Worm (Caenorhabditis elegans) whole organism, L4 larva: ENCODE data around the gene bre-1.

Experiments
- F10B5.3 ChIP-seq: sonication (generic microtip); optimal IDR thresholded peaks from 2 replicates; lab custom pipeline; 2016; ENCODE audit warnings: mild to moderate bottlenecking, missing genetic modification characterization, missing compliant biosample characterization
- F26F4.8 ChIP-seq: fragments of 200-800 bp; sonication (Bioruptor generic); conservative IDR thresholded peaks from 2 replicates; pipeline ENCODE4 v1.3.6; 2022; ENCODE audit warnings: missing genetic modification characterization, missing compliant biosample characterization
- F44E2.7 ChIP-seq: fragments of 200-800 bp; sonication (Bioruptor generic); IDR thresholded peaks from 2 replicates; pipeline ENCODE4 v2.1.2; 2022; ENCODE audit warnings: missing genetic modification characterization, missing compliant biosample characterization
- F49E8.2 ChIP-seq: sonication (generic microtip); optimal IDR thresholded peaks from 2 replicates; lab custom pipeline; 2016; ENCODE audit warnings: missing compliant biosample characterization, mild to moderate bottlenecking, missing genetic modification characterization, borderline replicate concordance
- R02D3.7 ChIP-seq: fragments of 150-350 bp; sonication (generic microtip); optimal IDR thresholded peaks from 3 replicates; lab custom pipeline; 2014; ENCODE audit warnings: missing biosample characterization, missing genetic modification characterization
- Y105C5A.15 ChIP-seq: fragments of 200-800 bp; sonication (Bioruptor generic); IDR thresholded peaks from 2 replicates; pipeline ENCODE4 v1.3.6; 2022; ENCODE audit warnings: missing genetic modification characterization, missing compliant biosample characterization
- Y48G9A.11 ChIP-seq: fragments of 200-800 bp; sonication (Bioruptor generic); IDR thresholded peaks from 2 replicates; pipeline ENCODE4 v1.3.6; 2022; ENCODE audit warnings: missing genetic modification reagents, missing genetic modification characterization, missing compliant biosample characterization
- Y5F2A.4 ChIP-seq: fragments of 200-800 bp; sonication (Bioruptor generic); optimal IDR thresholded peaks from 2 replicates; lab custom pipeline; 2018; ENCODE audit warnings: mild to moderate bottlenecking, missing genetic modification characterization, missing compliant biosample characterization
- ZK546.5 ChIP-seq, 2 experiments: sonication (generic microtip); optimal IDR thresholded peaks; 2 replicates each; lab custom pipeline; 2017; ENCODE audit warnings: missing biosample characterization in 2 of 2, missing genetic modification characterization in 2 of 2
- aha-1 ChIP-seq: fragments of 150-350 bp; peaks from one replicate; lab custom pipeline; 2014; ENCODE audit warnings: missing biosample characterization, missing genetic modification characterization
- ceh-28 ChIP-seq: fragments of 150-350 bp; optimal IDR thresholded peaks from 2 replicates; lab custom pipeline; 2014; ENCODE audit warnings: missing biosample characterization, missing genetic modification reagents, missing genetic modification characterization
- ceh-32 ChIP-seq: sonication (generic microtip); optimal IDR thresholded peaks from 2 replicates; lab custom pipeline; 2016; ENCODE audit warnings: mild to moderate bottlenecking, missing genetic modification characterization, missing compliant biosample characterization; ENCODE audit not compliant: poor library complexity
- ceh-44 ChIP-seq: fragments of 200-800 bp; sonication (Bioruptor generic); IDR thresholded peaks from 2 replicates; pipeline ENCODE4 v1.3.6; 2022; ENCODE audit warnings: missing genetic modification reagents, missing genetic modification characterization, missing compliant biosample characterization
- ceh-62 ChIP-seq: sonication (generic microtip); optimal IDR thresholded peaks from 2 replicates; lab custom pipeline; 2017; ENCODE audit warnings: missing biosample characterization, missing genetic modification characterization
- ceh-82 ChIP-seq: sonication (generic microtip); optimal IDR thresholded peaks from 2 replicates; lab custom pipeline; 2017; ENCODE audit warnings: missing biosample characterization, missing genetic modification characterization
- daf-12 ChIP-seq: fragments of 150-350 bp; optimal IDR thresholded peaks from 2 replicates; lab custom pipeline; 2014; ENCODE audit warnings: missing biosample characterization, missing genetic modification reagents, missing genetic modification characterization
- dmd-9 ChIP-seq: fragments of 200-800 bp; sonication (Bioruptor generic); IDR thresholded peaks from 2 replicates; pipeline ENCODE4 v1.3.6; 2022; ENCODE audit warnings: missing genetic modification reagents, missing genetic modification characterization, missing compliant biosample characterization
- dpl-1 ChIP-seq: fragments of 150-350 bp; optimal IDR thresholded peaks from 2 replicates; lab custom pipeline; 2014; ENCODE audit warnings: missing biosample characterization, missing genetic modification reagents, missing genetic modification characterization
- duxl-1 ChIP-seq: sonication (generic microtip); optimal IDR thresholded peaks from 2 replicates; lab custom pipeline; 2016; ENCODE audit warnings: mild to moderate bottlenecking, missing genetic modification characterization, moderate library complexity, missing compliant biosample characterization; ENCODE audit not compliant: poor library complexity
- dve-1 ChIP-seq: sonication (generic microtip); optimal IDR thresholded peaks from 2 replicates; lab custom pipeline; 2017; ENCODE audit warnings: antibody characterized with exemption, mild to moderate bottlenecking, missing genetic modification characterization, missing compliant biosample characterization; ENCODE audit not compliant: insufficient read depth
- gei-8 ChIP-seq: fragments of 200-800 bp; sonication (Bioruptor generic); optimal IDR thresholded peaks from 2 replicates; lab custom pipeline; 2018; ENCODE audit warnings: mild to moderate bottlenecking, missing genetic modification characterization, missing compliant biosample characterization
- hlh-30 ChIP-seq: sonication (generic microtip); optimal IDR thresholded peaks from 2 replicates; lab custom pipeline; 2017; ENCODE audit warnings: antibody characterized with exemption, mild to moderate bottlenecking, missing genetic modification characterization, missing compliant biosample characterization; ENCODE audit not compliant: insufficient read depth
- lin-13 ChIP-seq: fragments of 150-350 bp; optimal IDR thresholded peaks from 2 replicates; lab custom pipeline; 2014; ENCODE audit warnings: missing biosample characterization, missing genetic modification reagents, missing genetic modification characterization
- lin-29 ChIP-seq: fragments of 200-800 bp; sonication (Bioruptor generic); IDR thresholded peaks from 2 replicates; pipeline ENCODE4 v1.3.6; 2022; ENCODE audit warnings: missing genetic modification reagents, missing genetic modification characterization, missing compliant biosample characterization
- lin-38 ChIP-seq: fragments of 200-800 bp; sonication (Bioruptor generic); IDR thresholded peaks from 2 replicates; pipeline ENCODE4 v1.3.6; 2022; ENCODE audit warnings: missing genetic modification reagents, missing genetic modification characterization, missing compliant biosample characterization
- lsy-2 ChIP-seq, 2 experiments: fragments of 150-350 bp in 1 of 2; sonication (generic microtip) in 1 of 2; optimal IDR thresholded peaks; 2 replicates each; lab custom pipeline; 2014 to 2017; ENCODE audit warnings: missing biosample characterization in 2 of 2, missing genetic modification characterization in 2 of 2
- madf-5 ChIP-seq, 2 experiments: fragments of 200-800 bp; sonication (Bioruptor generic); IDR thresholded peaks; 2 replicates each; pipeline ENCODE4 v1.3.6; 2022; ENCODE audit warnings: missing compliant biosample characterization in 2 of 2, missing genetic modification characterization in 2 of 2
- mdt-29 ChIP-seq: fragments of 200-800 bp; sonication (Bioruptor generic); IDR thresholded peaks from 2 replicates; pipeline ENCODE4 v1.3.6; 2022; ENCODE audit warnings: missing genetic modification reagents, missing genetic modification characterization, missing compliant biosample characterization
- mxl-2 ChIP-seq: fragments of 200-800 bp; sonication (Bioruptor generic); conservative IDR thresholded peaks from 2 replicates; pipeline ENCODE4 v1.3.6; 2022; ENCODE audit warnings: missing genetic modification reagents, missing genetic modification characterization, missing compliant biosample characterization
- mxl-3 ChIP-seq: fragments of 200-800 bp; sonication (Bioruptor generic); optimal IDR thresholded peaks from 2 replicates; lab custom pipeline; 2018; ENCODE audit warnings: mild to moderate bottlenecking, missing genetic modification characterization, missing compliant biosample characterization
- nhr-42 ChIP-seq: fragments of 200-800 bp; sonication (Bioruptor generic); IDR thresholded peaks from 2 replicates; pipeline ENCODE4 v1.3.6; 2022; ENCODE audit warnings: missing genetic modification characterization, missing compliant biosample characterization
- nhr-6 ChIP-seq: fragments of 150-350 bp; optimal IDR thresholded peaks from 2 replicates; lab custom pipeline; 2014; ENCODE audit warnings: missing biosample characterization, missing genetic modification characterization
- nhr-76 ChIP-seq: fragments of 150-350 bp; optimal IDR thresholded peaks from 2 replicates; lab custom pipeline; 2014; ENCODE audit warnings: missing biosample characterization, missing genetic modification characterization
- nhr-77 ChIP-seq: fragments of 150-350 bp; optimal IDR thresholded peaks from 2 replicates; lab custom pipeline; 2014; ENCODE audit warnings: missing biosample characterization, missing genetic modification characterization
- php-3 ChIP-seq: fragments of 200-800 bp; sonication (Bioruptor generic); IDR thresholded peaks from 2 replicates; pipeline ENCODE4 v1.3.6; 2022; ENCODE audit warnings: missing genetic modification reagents, missing genetic modification characterization, missing compliant biosample characterization
- pqm-1 ChIP-seq: sonication (generic microtip); optimal IDR thresholded peaks from 2 replicates; lab custom pipeline; 2017; ENCODE audit warnings: missing biosample characterization, missing genetic modification characterization
- set-16 ChIP-seq: fragments of 200-800 bp; sonication (Bioruptor generic); IDR thresholded peaks from 2 replicates; pipeline ENCODE4 v1.3.6; 2022; ENCODE audit warnings: missing genetic modification reagents, missing genetic modification characterization, missing compliant biosample characterization
- snpc-1.2 ChIP-seq: fragments of 200-800 bp; sonication (Bioruptor generic); IDR thresholded peaks from 2 replicates; pipeline ENCODE4 v1.3.6; 2022; ENCODE audit warnings: missing genetic modification reagents, missing genetic modification characterization, missing compliant biosample characterization
- snpc-4 ChIP-seq: fragments of 150-350 bp; optimal IDR thresholded peaks from 2 replicates; lab custom pipeline; 2014; ENCODE audit warnings: missing biosample characterization, missing genetic modification characterization
- tag-97 ChIP-seq: fragments of 200-800 bp; sonication (Bioruptor generic); IDR thresholded peaks from 2 replicates; pipeline ENCODE4 v1.3.6; 2022; ENCODE audit warnings: missing genetic modification characterization, missing compliant biosample characterization
- unc-39 ChIP-seq: sonication (generic microtip); optimal IDR thresholded peaks from 2 replicates; lab custom pipeline; 2017; ENCODE audit warnings: missing biosample characterization, missing genetic modification characterization
- unc-62 ChIP-seq, 3 experiments: fragments of 150-350 bp in 1 of 3; sonication (generic microtip); optimal IDR thresholded peaks in 2 of 3; peaks in 1 of 3; 1 replicate in 1 of 3; 2 replicates in 2 of 3; lab custom pipeline; 2014 to 2017; ENCODE audit warnings: missing biosample characterization in 3 of 3, missing genetic modification characterization in 3 of 3, missing genetic modification reagents in 3 of 3, missing genotype in 1 of 3
- vab-7 ChIP-seq: fragments of 200-800 bp; sonication (Bioruptor generic); IDR thresholded peaks from 2 replicates; pipeline ENCODE4 v1.3.6; 2022; ENCODE audit warnings: missing genetic modification reagents, missing genetic modification characterization, missing compliant biosample characterization
- zag-1 ChIP-seq: fragments of 150-350 bp; optimal IDR thresholded peaks from 2 replicates; lab custom pipeline; 2014; ENCODE audit warnings: missing biosample characterization, missing genetic modification characterization
- zfp-3 ChIP-seq: fragments of 200-800 bp; sonication (Bioruptor generic); conservative IDR thresholded peaks from 2 replicates; pipeline ENCODE4 v1.3.6; 2022; ENCODE audit warnings: missing genetic modification reagents, missing genetic modification characterization, missing compliant biosample characterization
- zip-11 ChIP-seq: fragments of 200-800 bp; sonication (Bioruptor generic); IDR thresholded peaks from 2 replicates; pipeline ENCODE4 v1.3.6; 2022; ENCODE audit warnings: missing genetic modification characterization, missing compliant biosample characterization
- ztf-11 ChIP-seq: fragments of 150-350 bp; optimal IDR thresholded peaks from 2 replicates; lab custom pipeline; 2014; ENCODE audit warnings: missing biosample characterization, missing genetic modification characterization
- ztf-7 ChIP-seq: fragments of 150-350 bp; optimal IDR thresholded peaks from 2 replicates; lab custom pipeline; 2014; ENCODE audit warnings: missing biosample characterization, missing genetic modification characterization

bre-1 gene

ce11 chrIV:8967990-8968389 lies 19.1 kb upstream of the bre-1 start, which contains the start of gene suex-2:
TSS of gene suex-2 (plus strand) at chrIV:8968290.
- TF ChIP-seq lsy-2 (tag; optimal IDR thresholded peaks at IDR 0.05; lab: Kevin White, UChicago) (no peak), aha-1 (tag; lab: Kevin White, UChicago) (peak; percentile 8)
- TF ChIP-seq, all 104 proteins: peak for 1

- TF ChIP-seq F10B5.3 (tag; lab: Kevin White, UChicago) = no peak
- TF ChIP-seq dmd-9 (GFP tag; lab: Robert Waterston, UW) = peak; percentile 91
- TF ChIP-seq gei-8 = no peak
- TF ChIP-seq unc-62 (GFP tag; optimal IDR thresholded peaks at IDR 0.05 in 1 of 2; lab: Kevin White, UChicago) = no peak
- TF ChIP-seq unc-62 (tag; optimal IDR thresholded peaks at IDR 0.05; lab: Kevin White, UChicago) = no peak
- TF ChIP-seq ztf-11 = no peak
- no peak for TF ChIP-seq nhr-42
- TF ChIP-seq lin-29 = no peak
- TF ChIP-seq unc-39 = no peak
- no peak for TF ChIP-seq Y105C5A.15 (GFP tag; lab: Robert Waterston, UW)
- TF ChIP-seq ceh-28 (tag; lab: Kevin White, UChicago) = no peak
- TF ChIP-seq ceh-32 (tag; lab: Kevin White, UChicago) = no peak
- no peak; the same call in 1 of the 2 replicates for TF ChIP-seq lin-38
- TF ChIP-seq ceh-62 (tag; lab: Kevin White, UChicago) = no peak
- peak; percentile 78 for TF ChIP-seq Y48G9A.11 (GFP tag; lab: Robert Waterston, UW)
- TF ChIP-seq php-3 (GFP tag; lab: Robert Waterston, UW) = no peak
- TF ChIP-seq madf-5 (GFP tag; IDR thresholded peaks at IDR 0.05; lab: Robert Waterston, UW) = no peak
- no peak for TF ChIP-seq nhr-77 (tag; lab: Kevin White, UChicago)
- TF ChIP-seq dpl-1 (GFP tag; lab: Kevin White, UChicago) = peak; percentile 63
- TF ChIP-seq tag-97 (GFP tag; lab: Robert Waterston, UW) = no peak
- TF ChIP-seq F26F4.8 (GFP tag; lab: Robert Waterston, UW) = no peak
- TF ChIP-seq mdt-29 (GFP tag; lab: Robert Waterston, UW) = no peak
- no peak for TF ChIP-seq ceh-82
- TF ChIP-seq F49E8.2 = peak; percentile 46
- TF ChIP-seq ztf-7 (tag; lab: Kevin White, UChicago) = peak; percentile 29
- TF ChIP-seq Y5F2A.4 = no peak
- TF ChIP-seq lin-13 (GFP tag; lab: Kevin White, UChicago) = no peak
- peak; percentile 23 for TF ChIP-seq dve-1 (tag; lab: Kevin White, UChicago)
- TF ChIP-seq snpc-4 (tag; lab: Kevin White, UChicago) = no peak
- no peak for TF ChIP-seq zfp-3 (GFP tag; lab: Robert Waterston, UW)
- TF ChIP-seq hlh-30 (tag; lab: Kevin White, UChicago) = peak; percentile 68
- TF ChIP-seq aha-1 (tag; lab: Kevin White, UChicago) = peak; percentile 87
- no peak for TF ChIP-seq R02D3.7 (tag; lab: Kevin White, UChicago)
- TF ChIP-seq pqm-1 (tag; lab: Kevin White, UChicago) = peak; percentile 73
- no peak for TF ChIP-seq zip-11 (GFP tag; lab: Robert Waterston, UW)
- peak; percentile 57 for TF ChIP-seq duxl-1 (tag; lab: Kevin White, UChicago)
- TF ChIP-seq nhr-6 (tag; lab: Kevin White, UChicago) = no peak
- no peak for TF ChIP-seq set-16 (GFP tag; lab: Robert Waterston, UW)
- TF ChIP-seq zag-1 (tag; lab: Kevin White, UChicago) = no peak
- TF ChIP-seq nhr-76 = no peak
- no peak for TF ChIP-seq ceh-44
- TF ChIP-seq snpc-1.2 (GFP tag; lab: Robert Waterston, UW) = peak; percentile 31; the same call in 1 of the 2 replicates
- TF ChIP-seq daf-12 (tag; lab: Kevin White, UChicago) = no peak
- TF ChIP-seq ZK546.5 (tag; optimal IDR thresholded peaks at IDR 0.05; lab: Kevin White, UChicago) = no peak
- no peak for TF ChIP-seq F44E2.7 (GFP tag; lab: Robert Waterston, UW)
- no peak for TF ChIP-seq mxl-2
- TF ChIP-seq mxl-3 = peak; percentile 14
- TF ChIP-seq vab-7 (GFP tag; lab: Robert Waterston, UW) = no peak
Measured at ce11 chrIV:8973249-8973958, 13.7 kb upstream of the bre-1 start, which contains the start of gene C53B4.3. TSS of gene C53B4.3 (minus strand) at chrIV:8973712.
